Worm (Caenorhabditis elegans) whole organism, early embryonic: Measurements from ENCODE around the gene ndg-4.
A peak's percentile ranks its signal among the peaks of the same experiment; 100 is the strongest.

ENCODE experiments used
- B0310.2 ChIP-seq: sonication (generic microtip); optimal IDR thresholded peaks from 2 replicates; lab custom pipeline; 2016; ENCODE audit warnings: mild to moderate bottlenecking, missing genetic modification characterization, missing compliant biosample characterization
- F13C5.2 ChIP-seq: sonication (generic microtip); optimal IDR thresholded peaks from 2 replicates; lab custom pipeline; 2017; ENCODE audit warnings: mild to moderate bottlenecking, missing genetic modification characterization, inconsistent platforms, missing compliant biosample characterization
- aly-1 ChIP-seq: sonication (generic microtip); optimal IDR thresholded peaks from 2 replicates; lab custom pipeline; 2016; ENCODE audit warnings: missing genetic modification characterization, missing compliant biosample characterization
- ama-1 ChIP-seq: fragments of 150-350 bp; optimal IDR thresholded peaks from 2 replicates; lab custom pipeline; 2014
- ceh-13 ChIP-seq: fragments of 200-800 bp; sonication (Bioruptor generic); optimal IDR thresholded peaks from 2 replicates; lab custom pipeline; 2018; ENCODE audit warnings: mild to moderate bottlenecking, missing genetic modification characterization, missing compliant biosample characterization
- ceh-36 ChIP-seq: sonication (generic microtip); optimal IDR thresholded peaks from 2 replicates; lab custom pipeline; 2016; ENCODE audit warnings: missing genetic modification characterization, inconsistent platforms, missing compliant biosample characterization
- ets-7 ChIP-seq: sonication (generic microtip); optimal IDR thresholded peaks from 2 replicates; lab custom pipeline; 2016; ENCODE audit warnings: missing genotype, missing genetic modification characterization, missing compliant biosample characterization
- flt-1 ChIP-seq: fragments of 200-800 bp; sonication (Bioruptor generic); IDR thresholded peaks from 2 replicates; pipeline ENCODE4 v1.3.6; 2022; ENCODE audit warnings: missing genetic modification characterization, missing compliant biosample characterization
- hmbx-1 ChIP-seq: sonication (generic microtip); optimal IDR thresholded peaks from 2 replicates; lab custom pipeline; 2016; ENCODE audit warnings: mild to moderate bottlenecking, missing genetic modification characterization, missing compliant biosample characterization
- hmg-4 ChIP-seq: fragments of 200-800 bp; sonication (Bioruptor generic); optimal IDR thresholded peaks from 2 replicates; lab custom pipeline; 2018; ENCODE audit warnings: mild to moderate bottlenecking, missing genetic modification characterization, missing compliant biosample characterization
- hnd-1 ChIP-seq: sonication (generic microtip); optimal IDR thresholded peaks from 2 replicates; lab custom pipeline; 2016; ENCODE audit warnings: missing genetic modification characterization, missing compliant biosample characterization
- pes-1 ChIP-seq: fragments of 200-800 bp; sonication (Bioruptor generic); IDR thresholded peaks from 2 replicates; pipeline ENCODE4 v1.3.6; 2022; ENCODE audit warnings: missing genetic modification reagents, missing genetic modification characterization, missing compliant biosample characterization
- scrt-1 ChIP-seq: fragments of 200-800 bp; sonication (Bioruptor generic); IDR thresholded peaks from 2 replicates; pipeline ENCODE4 v1.3.6; 2022; ENCODE audit warnings: missing genetic modification characterization, missing compliant biosample characterization
- sea-1 ChIP-seq: fragments of 200-800 bp; sonication (Bioruptor generic); conservative IDR thresholded peaks from 2 replicates; pipeline ENCODE4 v1.3.6; 2022; ENCODE audit warnings: missing genetic modification characterization, missing compliant biosample characterization
- tbx-11 ChIP-seq: fragments of 200-800 bp; sonication (Bioruptor generic); IDR thresholded peaks from 2 replicates; pipeline ENCODE4 v1.3.6; 2022; ENCODE audit warnings: missing genetic modification characterization, missing compliant biosample characterization
- tbx-37 ChIP-seq: fragments of 200-800 bp; sonication (Bioruptor generic); conservative IDR thresholded peaks from 2 replicates; pipeline ENCODE4 v1.3.6; 2022; ENCODE audit warnings: missing genetic modification reagents, missing genetic modification characterization, missing compliant biosample characterization
- tra-4 ChIP-seq: sonication (generic microtip); optimal IDR thresholded peaks from 2 replicates; lab custom pipeline; 2017; ENCODE audit warnings: missing genetic modification characterization, missing compliant biosample characterization

Gene ndg-4

ce11 chrIII:4493008-4493777 is 26.0 kb upstream of the ndg-4 start:
- TF ChIP-seq ama-1 (no peak), pes-1 (GFP tag; lab: Robert Waterston, UW) (no peak)

- TF ChIP-seq tbx-37 (GFP tag; lab: Robert Waterston, UW) (no peak), scrt-1 (GFP tag; lab: Robert Waterston, UW) (0 out of 2 replicates have a peak, but pooled peaks have one; percentile 42), pes-1 (GFP tag; lab: Robert Waterston, UW) (0 out of 2 replicates have a peak, but pooled peaks have one; percentile 43)
These were observed 24.3 kb upstream of the ndg-4 start for ce11 chrIII:4491164-4492144.

ce11 chrIII:4488892-4489409 is 21.8 kb upstream of the ndg-4 start, which contains the start of gene cpg-1:
cpg-1 (plus strand) TSS chrIII:4489359.
- TF ChIP-seq hnd-1 (tag; lab: Kevin White, UChicago) (no peak), F13C5.2 (no peak), ceh-36 (no peak), ets-7 (tag; lab: Kevin White, UChicago) (no peak), hmbx-1 (tag; lab: Kevin White, UChicago) (no peak), aly-1 (no peak), hmg-4 (GFP tag; lab: Kevin White, UChicago) (no peak), ceh-13 (GFP tag; lab: Kevin White, UChicago) (no peak), ama-1 (no peak), pes-1 (GFP tag; lab: Robert Waterston, UW) (no peak), tra-4 (tag; lab: Kevin White, UChicago) (no peak), sea-1 (no peak), tbx-37 (GFP tag; lab: Robert Waterston, UW) (no peak), B0310.2 (tag; lab: Kevin White, UChicago) (no peak), flt-1 (no peak), tbx-11 (GFP tag; lab: Robert Waterston, UW) (no peak)

- no peak for TF ChIP-seq tra-4 (tag; lab: Kevin White, UChicago)
- no peak for TF ChIP-seq B0310.2 (tag; lab: Kevin White, UChicago)
- no peak for TF ChIP-seq hmg-4 (GFP tag; lab: Kevin White, UChicago)
- TF ChIP-seq ets-7 (tag; lab: Kevin White, UChicago), result no peak
- TF ChIP-seq pes-1 (GFP tag; lab: Robert Waterston, UW), result no peak
- TF ChIP-seq hnd-1 (tag; lab: Kevin White, UChicago), result no peak
These were observed 20.1 kb upstream of the ndg-4 start for ce11 chrIII:4487271-4487670.

- TF ChIP-seq pes-1 (GFP tag; lab: Robert Waterston, UW), result peak; percentile 65; the same call in 1 of the 2 replicates
These were observed 17.2 kb upstream of the ndg-4 start for ce11 chrIII:4484373-4484772.

- TF ChIP-seq hmbx-1 (tag; lab: Kevin White, UChicago), result no peak
- TF ChIP-seq scrt-1 (GFP tag; lab: Robert Waterston, UW), result no peak
- TF ChIP-seq B0310.2 (tag; lab: Kevin White, UChicago), result no peak
These were observed 15.8 kb upstream of the ndg-4 start for ce11 chrIII:4482986-4483385.

- TF ChIP-seq hnd-1 (tag; lab: Kevin White, UChicago), result no peak
- TF ChIP-seq hmbx-1 (tag; lab: Kevin White, UChicago), result no peak
- no peak for TF ChIP-seq flt-1
- TF ChIP-seq scrt-1 (GFP tag; lab: Robert Waterston, UW), result no peak
These were observed 14.6 kb upstream of the ndg-4 start for ce11 chrIII:4481787-4482186.

ce11 chrIII:4477472-4477871 is 10.3 kb upstream of the ndg-4 start, which contains the start of gene ins-17:
ins-17 (minus strand) TSS chrIII:4477572.
- no peak for TF ChIP-seq hmbx-1 (tag; lab: Kevin White, UChicago)
- no peak for TF ChIP-seq aly-1
- TF ChIP-seq ets-7 (tag; lab: Kevin White, UChicago), result no peak
- TF ChIP-seq F13C5.2, result no peak
- TF ChIP-seq ceh-36, result no peak
- no peak for TF ChIP-seq B0310.2 (tag; lab: Kevin White, UChicago)
- TF ChIP-seq pes-1 (GFP tag; lab: Robert Waterston, UW), result no peak
- no peak for TF ChIP-seq scrt-1 (GFP tag; lab: Robert Waterston, UW)
- no peak for TF ChIP-seq hmg-4 (GFP tag; lab: Kevin White, UChicago)
- no peak for TF ChIP-seq sea-1
- no peak for TF ChIP-seq tbx-11 (GFP tag; lab: Robert Waterston, UW)
